Fruit fly (Drosophila melanogaster) whole organism, adult: ENCODE data around the gene CG13766.

Source experiments
- CG11617 ChIP-seq: fragments of 200-800 bp; sonication (Bioruptor generic); optimal IDR thresholded peaks from 2 replicates; lab custom pipeline; 2017; ENCODE audit warnings: mild to moderate bottlenecking, missing biosample characterization, missing genetic modification reagents, missing genetic modification characterization
- Mnt ChIP-seq: fragments of 200-800 bp; sonication (Bioruptor generic); optimal IDR thresholded peaks from 2 replicates; lab custom pipeline; 2016; ENCODE audit warnings: missing biosample characterization, mild to moderate bottlenecking, missing genetic modification characterization
- tj ChIP-seq: fragments of 200-800 bp; sonication (Bioruptor generic); optimal IDR thresholded peaks from 3 replicates; lab custom pipeline; 2017; ENCODE audit warnings: missing biosample characterization, mild to moderate bottlenecking, missing genetic modification characterization, moderate library complexity

dm6 chr2L:6614229-6614935, 48.4 kb upstream of the CG13766 start:
- TF ChIP-seq CG11617 (GFP tag; lab: Kevin White, UChicago) = no peak
- TF ChIP-seq Mnt (GFP tag; lab: Kevin White, UChicago) = peak; percentile 71
- peak; percentile 89 for TF ChIP-seq tj
